Worm (Caenorhabditis elegans): ENCODE results near the gene K06H6.2.

DNA sequence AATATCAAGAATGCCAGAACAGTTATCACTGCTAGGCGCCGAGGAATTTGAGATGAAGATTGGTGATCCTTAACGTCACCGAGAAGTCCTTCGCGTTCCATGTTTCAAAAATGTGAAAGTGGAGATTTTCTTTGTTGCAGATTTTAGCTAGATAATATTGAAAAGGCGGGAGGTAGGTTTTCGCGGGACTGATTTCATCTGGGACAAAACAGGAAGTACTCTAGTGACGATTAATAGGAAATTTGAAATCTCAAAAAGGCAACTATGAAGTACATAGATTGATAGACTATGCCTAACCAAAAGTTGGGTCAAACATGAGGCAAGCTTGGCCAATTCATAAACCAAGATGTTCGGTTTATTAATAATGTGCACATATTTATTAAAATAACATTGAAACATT is 32.5 kb upstream of the K06H6.2 start, which contains the start of gene C14C6.8:
- TF ChIP-seq madf-9 (GFP tag; conservative IDR thresholded peaks at IDR 0.05) = no peak
- TF ChIP-seq F26F4.8 (GFP tag; conservative IDR thresholded peaks at IDR 0.05) = no peak
- TF ChIP-seq pqm-1 (tag; optimal IDR thresholded peaks at IDR 0.05) = no peak

All from whole organism, L4 larva.